Fruit fly (Drosophila melanogaster): ENCODE data around the gene CG34308.
A peak's percentile ranks its signal among the peaks of the same experiment; 100 is the strongest.

The CG34308 gene

dm6 chr3R:13051942-13052693 lies 36.9 kb upstream of the CG34308 start, which contains the start of gene pic (continued):
- TF ChIP-seq CG32532 (GFP tag; IDR thresholded peaks at IDR 0.05) = no peak
- peak; percentile 64 to 67 for TF ChIP-seq tll (GFP tag; optimal IDR thresholded peaks at IDR 0.05)
- peak; percentile 87 for TF ChIP-seq Scr (GFP tag; IDR thresholded peaks at IDR 0.05; ENCODE audit: partially characterized antibody)
- TF ChIP-seq NC2β (GFP tag; optimal IDR thresholded peaks at IDR 0.05) = peak; percentile 16
- no peak for TF ChIP-seq ttk (GFP tag; IDR thresholded peaks at IDR 0.05)
- TF ChIP-seq Trl (optimal IDR thresholded peaks at IDR 0.05) = peak; percentile 21 to 46
- TF ChIP-seq Trl (GFP tag; optimal IDR thresholded peaks at IDR 0.05) = peak; percentile 30
- peak; percentile 76 for TF ChIP-seq CG14710 (tag; optimal IDR thresholded peaks at IDR 0.05)
- TF ChIP-seq Doc2 (GFP tag; IDR thresholded peaks at IDR 0.05) = no peak
- TF ChIP-seq E2f2 (GFP tag; IDR thresholded peaks at IDR 0.05) = peak; percentile 93
- no peak for TF ChIP-seq Mrtf (GFP tag; IDR thresholded peaks at IDR 0.05)
- no peak for TF ChIP-seq Stat92E (GFP tag; optimal IDR thresholded peaks at IDR 0.05)
- no peak for TF ChIP-seq CG2202 (tag; optimal IDR thresholded peaks at IDR 0.05)
- no peak for TF ChIP-seq eve (GFP tag; optimal IDR thresholded peaks at IDR 0.05)
- no peak; the same call in 2 of the 3 replicates for TF ChIP-seq CG17361 (GFP tag; IDR thresholded peaks at IDR 0.05)
- TF ChIP-seq CG33213 (GFP tag; optimal IDR thresholded peaks at IDR 0.05) = peak; percentile 37
- peak; percentile 26 for TF ChIP-seq kay (GFP tag; optimal IDR thresholded peaks at IDR 0.05)
- peak; percentile 9 for TF ChIP-seq Hsf (GFP tag; optimal IDR thresholded peaks at IDR 0.05)
- no peak for TF ChIP-seq bowl (GFP tag; IDR thresholded peaks at IDR 0.05)
- TF ChIP-seq org-1 (GFP tag; optimal IDR thresholded peaks at IDR 0.05) = no peak

DNA sequence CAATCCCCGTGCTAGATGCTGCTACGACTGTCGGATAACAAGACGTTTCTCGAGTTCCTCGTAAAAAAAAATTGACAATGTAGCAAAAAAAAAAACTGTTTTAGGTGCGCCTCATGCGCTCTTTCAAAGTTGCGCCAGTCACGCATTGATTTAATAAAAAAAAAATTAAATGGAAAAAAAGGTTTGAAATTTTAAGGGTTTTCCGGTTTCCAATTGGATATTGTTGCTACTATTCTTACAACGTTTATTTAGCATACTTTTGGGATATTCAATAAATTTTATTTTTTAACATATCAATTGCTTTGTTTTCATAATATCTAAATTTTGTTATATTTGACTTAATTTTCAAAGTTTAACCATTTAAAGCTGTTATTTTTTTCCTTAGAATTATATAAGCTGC lies 32.5 kb upstream of the CG34308 start:
- TF ChIP-seq ato (GFP tag; IDR thresholded peaks at IDR 0.05; ENCODE audit: partially characterized antibody) (no peak), insv (GFP tag; optimal IDR thresholded peaks at IDR 0.05) (peak; percentile 7 to 92)

DNA sequence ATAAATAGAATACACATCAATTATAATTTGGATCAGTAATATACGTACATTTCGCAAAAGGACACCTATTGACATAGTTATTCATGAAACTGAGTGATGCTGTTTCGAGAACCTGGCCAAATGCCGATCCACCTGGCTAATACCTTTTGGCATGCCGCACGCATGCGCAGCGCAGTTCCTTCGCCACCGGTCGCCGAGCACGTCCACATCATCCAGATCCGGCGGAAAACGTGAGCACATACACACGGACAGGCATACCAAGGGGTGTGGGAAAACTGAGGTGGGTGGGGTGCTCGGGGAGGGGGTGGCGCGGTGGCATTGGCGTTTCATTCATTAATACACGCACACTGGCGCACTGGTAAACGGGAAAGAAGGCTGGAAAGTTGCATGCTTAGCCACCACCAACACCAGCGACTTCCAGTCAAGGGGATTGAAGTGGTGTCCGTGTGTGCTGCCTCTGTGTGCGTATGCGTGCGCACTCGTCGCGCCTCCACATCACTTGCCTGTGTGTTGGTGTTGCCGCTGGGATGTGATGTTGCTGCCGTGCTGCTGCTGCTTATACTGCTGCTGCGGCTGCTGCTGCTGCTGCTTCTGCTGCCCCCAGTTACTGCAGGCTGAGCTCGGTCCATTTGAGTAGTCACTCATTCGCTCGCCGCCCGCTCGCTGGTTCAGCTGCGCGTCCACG lies 31.8 kb upstream of the CG34308 start, which contains the start of gene sim:
TSS of gene sim (plus strand) at position 635 of the 685 bp plus-strand sequence.
- TF ChIP-seq kni (GFP tag; optimal IDR thresholded peaks at IDR 0.05) (peak; percentile 16), CG12236 (GFP tag; optimal IDR thresholded peaks at IDR 0.05) (no peak), rib (GFP tag; IDR thresholded peaks at IDR 0.05) (0 out of 2 replicates have a peak, but pooled peaks have one; percentile 29), Sin3A (optimal IDR thresholded peaks at IDR 0.05) (no peak), Nf-YC (tag; optimal IDR thresholded peaks at IDR 0.05) (peak; percentile 95), Dll (GFP tag; IDR thresholded peaks at IDR 0.05; ENCODE audit: partially characterized antibody) (0 out of 4 replicates have a peak, but pooled peaks have one; percentile 21), Jarid2 (GFP tag; optimal IDR thresholded peaks at IDR 0.05) (peak; percentile 43), CG17328 (GFP tag; IDR thresholded peaks at IDR 0.05) (0 out of 2 replicates have a peak, but pooled peaks have one; percentile 24), sim (GFP tag; IDR thresholded peaks at IDR 0.05) (peak; percentile 59; the same call in 1 of the 2 replicates), sna (GFP tag; IDR thresholded peaks at IDR 0.05; ENCODE audit: partially characterized antibody) (peak; percentile 32; the same call in 1 of the 2 replicates), CG9932 (GFP tag; IDR thresholded peaks at IDR 0.05) (0 out of 2 replicates have a peak, but pooled peaks have one; percentile 21), CG2199 (GFP tag; IDR thresholded peaks at IDR 0.05) (0 out of 3 replicates have a peak, but pooled peaks have one; percentile 53), z (GFP tag; IDR thresholded peaks at IDR 0.05) (peak; percentile 72; the same call in 2 of the 3 replicates), Opbp (GFP tag; IDR thresholded peaks at IDR 0.05; ENCODE audit: partially characterized antibody) (0 out of 3 replicates have a peak, but pooled peaks have one; percentile 31), seq (GFP tag; IDR thresholded peaks at IDR 0.05) (peak; percentile 52; the same call in 1 of the 2 replicates), ERR (GFP tag; optimal IDR thresholded peaks at IDR 0.05) (no peak), CG6272 (GFP tag; IDR thresholded peaks at IDR 0.05) (0 out of 2 replicates have a peak, but pooled peaks have one; percentile 21), ci (GFP tag; IDR thresholded peaks at IDR 0.05) (0 out of 3 replicates have a peak, but pooled peaks have one; percentile 10), tin (GFP tag; optimal IDR thresholded peaks at IDR 0.05) (no peak), Bgb (GFP tag; IDR thresholded peaks at IDR 0.05; ENCODE audit: partially characterized antibody) (peak; percentile 17; the same call in 1 of the 2 replicates), cg (GFP tag; optimal IDR thresholded peaks at IDR 0.05) (peak; percentile 91), Scr (GFP tag; IDR thresholded peaks at IDR 0.05; ENCODE audit: partially characterized antibody) (no peak), sr (GFP tag; IDR thresholded peaks at IDR 0.05) (0 out of 3 replicates have a peak, but pooled peaks have one; percentile 12), CG10959 (GFP tag; IDR thresholded peaks at IDR 0.05) (no peak)

Data from whole organism, embryonic.